Worm (Caenorhabditis elegans): ENCODE results near the gene H12C20.7.

The H12C20.7 gene

ce11 chrV:11531831-11532534 lies 40.8 kb downstream of the H12C20.7 start (continued):
- TF ChIP-seq dpl-1 (GFP tag; optimal IDR thresholded peaks at IDR 0.05) (no peak), unc-62 (GFP tag; optimal IDR thresholded peaks at IDR 0.05) (peak; percentile 65), ceh-100 (GFP tag; IDR thresholded peaks at IDR 0.05) (no peak), sptf-2 (GFP tag; optimal IDR thresholded peaks at IDR 0.05) (no peak), hrde-1 (tag; optimal IDR thresholded peaks at IDR 0.05; ENCODE audit: borderline replicate concordance) (no peak), snpc-3.4 (tag; optimal IDR thresholded peaks at IDR 0.05) (no peak), mes-4 (tag; optimal IDR thresholded peaks at IDR 0.05) (no peak), ccch-3 (GFP tag; optimal IDR thresholded peaks at IDR 0.05) (no peak), snpc-1.3 (tag; optimal IDR thresholded peaks at IDR 0.05; ENCODE audit: insufficient read depth) (no peak), pha-4 (tag; optimal IDR thresholded peaks at IDR 0.05) (no peak), egrh-3 (GFP tag; IDR thresholded peaks at IDR 0.05) (no peak; the same call in 1 of the 2 replicates), madf-10 (tag; optimal IDR thresholded peaks at IDR 0.05) (peak; percentile 55), bed-1 (GFP tag; IDR thresholded peaks at IDR 0.05) (no peak), mel-28 (tag; optimal IDR thresholded peaks at IDR 0.05; ENCODE audit: borderline replicate concordance) (no peak), nhr-27 (tag; optimal IDR thresholded peaks at IDR 0.05) (no peak), C17E4.6 (GFP tag; IDR thresholded peaks at IDR 0.05) (no peak), Y53G8AR.9 (GFP tag; conservative IDR thresholded peaks at IDR 0.05) (0 out of 2 replicates have a peak, but pooled peaks have one; percentile 10), nhr-80 (tag; optimal IDR thresholded peaks at IDR 0.05) (peak; percentile 98), athp-1 (tag; optimal IDR thresholded peaks at IDR 0.05) (no peak), ztf-26 (tag; optimal IDR thresholded peaks at IDR 0.05) (peak; percentile 70), ceh-58 (GFP tag; IDR thresholded peaks at IDR 0.05) (no peak), cebp-1 (GFP tag; IDR thresholded peaks at IDR 0.05) (no peak), cebp-1 (tag; optimal IDR thresholded peaks at IDR 0.05) (peak; percentile 77), T26A5.8 (tag; optimal IDR thresholded peaks at IDR 0.05) (no peak), F37B4.10 (GFP tag; IDR thresholded peaks at IDR 0.05) (no peak), let-607 (tag; optimal IDR thresholded peaks at IDR 0.05) (peak in 1 of 2 experiments; percentile 64), sea-2 (GFP tag; IDR thresholded peaks at IDR 0.05) (no peak), zfh-2 (GFP tag; conservative IDR thresholded peaks at IDR 0.05) (peak; percentile 79), aptf-2 (GFP tag; conservative IDR thresholded peaks at IDR 0.05) (no peak), him-1 (tag; optimal IDR thresholded peaks at IDR 0.05) (no peak), rpc-1 (optimal IDR thresholded peaks at IDR 0.05) (no peak), rpc-1 (tag; optimal IDR thresholded peaks at IDR 0.05) (no peak), hsf-1 (GFP tag; IDR thresholded peaks at IDR 0.05) (no peak), hlh-12 (tag; optimal IDR thresholded peaks at IDR 0.05) (no peak), bed-2 (GFP tag; IDR thresholded peaks at IDR 0.05) (no peak), K11D2.4 (GFP tag; IDR thresholded peaks at IDR 0.05) (0 out of 2 replicates have a peak, but pooled peaks have one; percentile 8), ztf-3 (GFP tag; optimal IDR thresholded peaks at IDR 0.05) (peak; percentile 34), pbrm-1 (GFP tag; IDR thresholded peaks at IDR 0.05) (0 out of 2 replicates have a peak, but pooled peaks have one; percentile 50), attf-5 (GFP tag; optimal IDR thresholded peaks at IDR 0.05) (peak; percentile 79), C06A6.2 (GFP tag; conservative IDR thresholded peaks at IDR 0.05) (0 out of 2 replicates have a peak, but pooled peaks have one; percentile 52), nhr-179 (tag; optimal IDR thresholded peaks at IDR 0.05) (no peak), Y67H2A.10 (GFP tag; conservative IDR thresholded peaks at IDR 0.05) (0 out of 2 replicates have a peak, but pooled peaks have one; percentile 38), dpff-1 (tag; optimal IDR thresholded peaks at IDR 0.05) (no peak), unc-130 (GFP tag; optimal IDR thresholded peaks at IDR 0.05) (no peak), madf-3 (GFP tag; IDR thresholded peaks at IDR 0.05) (0 out of 2 replicates have a peak, but pooled peaks have one; percentile 23), lin-26 (GFP tag; IDR thresholded peaks at IDR 0.05) (0 out of 2 replicates have a peak, but pooled peaks have one; percentile 49), egl-44 (GFP tag; IDR thresholded peaks at IDR 0.05) (0 out of 2 replicates have a peak, but pooled peaks have one; percentile 57), ceh-91 (GFP tag; IDR thresholded peaks at IDR 0.05) (no peak)
